Worm (Caenorhabditis elegans): ENCODE data around the gene fut-6.

fut-6 gene

DNA sequence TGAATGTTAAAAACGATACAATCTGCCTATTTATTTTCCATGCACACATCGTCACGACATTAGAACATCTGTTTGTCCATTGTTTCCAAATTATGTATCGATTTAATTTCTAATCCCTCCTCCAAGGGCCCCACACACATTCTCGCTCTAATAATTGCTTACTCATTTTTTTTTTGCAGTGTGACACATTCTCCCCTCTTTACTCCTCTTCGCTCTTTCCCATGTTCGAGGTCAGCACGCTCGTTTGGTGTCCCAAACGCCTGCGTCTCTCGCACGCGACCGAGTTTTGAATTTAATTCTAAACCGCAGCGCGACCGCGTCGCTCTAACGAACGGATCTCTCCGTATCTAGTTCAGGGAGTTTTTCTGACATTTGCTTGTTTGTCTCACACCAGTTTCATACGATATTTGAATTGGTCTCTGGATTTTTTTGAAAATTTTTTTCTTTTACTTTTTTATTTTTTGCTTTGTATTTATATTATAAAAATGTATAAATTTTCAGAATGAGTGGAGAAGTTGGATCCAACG lies 16.9 kb upstream of the fut-6 start, which contains the start of the genes clec-140 and hmg-11:
clec-140 (plus strand) TSS at position 477 of the 527 bp plus-strand sequence.
hmg-11 (plus strand) TSS at position 502 of the 527 bp plus-strand sequence.
- TF ChIP-seq mef-2 (tag; optimal IDR thresholded peaks at IDR 0.05) (no peak), nhr-76 (tag; optimal IDR thresholded peaks at IDR 0.05) (no peak), ztf-11 (tag; optimal IDR thresholded peaks at IDR 0.05) (peak in 1 of 2 experiments; percentile 55), aha-1 (tag; optimal IDR thresholded peaks at IDR 0.05) (no peak), ces-1 (GFP tag; optimal IDR thresholded peaks at IDR 0.05) (no peak), elt-2 (tag; optimal IDR thresholded peaks at IDR 0.05) (no peak), elt-3 (tag; optimal IDR thresholded peaks at IDR 0.05) (peak in 1 of 6 experiments; percentile 21), nhr-47 (tag; optimal IDR thresholded peaks at IDR 0.05) (no peak), hlh-4 (tag; optimal IDR thresholded peaks at IDR 0.05) (no peak), mdl-1 (tag; optimal IDR thresholded peaks at IDR 0.05) (peak in 1 of 2 experiments; percentile 79), lir-3 (tag; optimal IDR thresholded peaks at IDR 0.05; ENCODE audit: poor library complexity) (no peak), pag-3 (tag; optimal IDR thresholded peaks at IDR 0.05; ENCODE audit: borderline replicate concordance, insufficient read depth) (no peak), sox-4 (tag; optimal IDR thresholded peaks at IDR 0.05) (no peak), lin-39 (tag; optimal IDR thresholded peaks at IDR 0.05) (no peak), unc-130 (tag; optimal IDR thresholded peaks at IDR 0.05) (no peak), sptf-1 (tag; optimal IDR thresholded peaks at IDR 0.05) (no peak), pax-3 (tag; optimal IDR thresholded peaks at IDR 0.05) (no peak), xbp-1 (tag; optimal IDR thresholded peaks at IDR 0.05) (peak; percentile 8), pqm-1 (tag; optimal IDR thresholded peaks at IDR 0.05) (no peak), lin-35 (GFP tag; optimal IDR thresholded peaks at IDR 0.05) (peak; percentile 49 to 70), fos-1 (tag; optimal IDR thresholded peaks at IDR 0.05) (no peak), fkh-10 (GFP tag; optimal IDR thresholded peaks at IDR 0.05) (no peak), F16B12.6 (tag; optimal IDR thresholded peaks at IDR 0.05) (peak; percentile 2), blmp-1 (tag; optimal IDR thresholded peaks at IDR 0.05) (no peak), nhr-237 (tag; optimal IDR thresholded peaks at IDR 0.05) (no peak), alr-1 (tag; optimal IDR thresholded peaks at IDR 0.05; ENCODE audit: borderline replicate concordance) (no peak), skn-1 (tag; optimal IDR thresholded peaks at IDR 0.05) (peak; percentile 19), fkh-4 (tag; optimal IDR thresholded peaks at IDR 0.05; ENCODE audit: borderline replicate concordance) (no peak), grh-1 (GFP tag; IDR thresholded peaks at IDR 0.05) (no peak), nhr-28 (tag; optimal IDR thresholded peaks at IDR 0.05) (no peak), fkh-8 (tag; optimal IDR thresholded peaks at IDR 0.05) (peak; percentile 42), dsc-1 (tag; optimal IDR thresholded peaks at IDR 0.05) (peak; percentile 65), vab-15 (tag; optimal IDR thresholded peaks at IDR 0.05) (no peak), efl-1 (optimal IDR thresholded peaks at IDR 0.05) (peak; percentile 50 to 67), efl-1 (GFP tag; optimal IDR thresholded peaks at IDR 0.05 in 1 of 2) (peak; percentile 51 to 92), rnt-1 (tag; optimal IDR thresholded peaks at IDR 0.05) (peak; percentile 46), lin-15B (tag; optimal IDR thresholded peaks at IDR 0.05) (peak; percentile 28), ama-1 (optimal IDR thresholded peaks at IDR 0.05) (no peak), tlp-1 (tag; optimal IDR thresholded peaks at IDR 0.05) (no peak), ceh-63 (GFP tag; optimal IDR thresholded peaks at IDR 0.05) (no peak), ceh-8 (GFP tag; optimal IDR thresholded peaks at IDR 0.05) (no peak), C16A3.4 (tag; optimal IDR thresholded peaks at IDR 0.05) (peak; percentile 0), isw-1 (GFP tag; IDR thresholded peaks at IDR 0.05) (no peak), unc-98 (GFP tag; IDR thresholded peaks at IDR 0.05) (no peak), egl-27 (tag; optimal IDR thresholded peaks at IDR 0.05) (no peak), ceh-82 (tag; optimal IDR thresholded peaks at IDR 0.05) (peak in 2 of 3 experiments; percentile 9 to 79), nhr-11 (tag; optimal IDR thresholded peaks at IDR 0.05) (no peak), zip-4 (GFP tag; optimal IDR thresholded peaks at IDR 0.05) (no peak), tbx-2 (tag; optimal IDR thresholded peaks at IDR 0.05) (no peak), nhr-20 (tag; optimal IDR thresholded peaks at IDR 0.05) (peak; percentile 19), nhr-12 (tag; optimal IDR thresholded peaks at IDR 0.05) (no peak), nhr-84 (tag; optimal IDR thresholded peaks at IDR 0.05) (no peak), ceh-88 (GFP tag; IDR thresholded peaks at IDR 0.05) (no peak), nhr-85 (tag) (peak; percentile 66)
